Worm (Caenorhabditis elegans) whole organism, mixed stage, embryonic: ENCODE measurements around the gene C18F10.2.

Source experiments
- M03D4.4 ChIP-seq: sonication (generic microtip); optimal IDR thresholded peaks from 2 replicates; lab custom pipeline; 2017; ENCODE audit warnings: mild to moderate bottlenecking, missing genetic modification characterization, missing compliant biosample characterization
- bed-3 ChIP-seq: fragments of 200-800 bp; sonication (Bioruptor generic); optimal IDR thresholded peaks from 3 replicates; lab custom pipeline; 2018; ENCODE audit warnings: mild to moderate bottlenecking, missing genetic modification characterization, moderate library complexity, missing compliant biosample characterization
- blmp-1 ChIP-seq: fragments of 150-350 bp; optimal IDR thresholded peaks from 2 replicates; lab custom pipeline; 2014; ENCODE audit warnings: missing biosample characterization, missing genetic modification characterization
- ceh-39 ChIP-seq: fragments of 150-350 bp; optimal IDR thresholded peaks from 2 replicates; lab custom pipeline; 2014; ENCODE audit warnings: missing biosample characterization, missing genetic modification characterization
- ceh-43 ChIP-seq: fragments of 200-800 bp; sonication (Bioruptor generic); optimal IDR thresholded peaks from 2 replicates; lab custom pipeline; 2018; ENCODE audit warnings: mild to moderate bottlenecking, missing genetic modification characterization, moderate library complexity, missing compliant biosample characterization
- ceh-83 ChIP-seq: fragments of 200-800 bp; sonication (Bioruptor generic); optimal IDR thresholded peaks from 2 replicates; lab custom pipeline; 2018; ENCODE audit warnings: mild to moderate bottlenecking, missing genetic modification characterization, missing compliant biosample characterization
- ces-1 ChIP-seq: fragments of 150-350 bp; optimal IDR thresholded peaks from 2 replicates; lab custom pipeline; 2014; ENCODE audit warnings: missing biosample characterization, missing genetic modification reagents, missing genetic modification characterization
- cnd-1 ChIP-seq: fragments of 200-800 bp; sonication (Bioruptor generic); optimal IDR thresholded peaks from 2 replicates; lab custom pipeline; 2018; ENCODE audit warnings: mild to moderate bottlenecking, missing genetic modification characterization, missing compliant biosample characterization
- drap-1 ChIP-seq: fragments of 200-800 bp; sonication (Bioruptor generic); optimal IDR thresholded peaks from 3 replicates; lab custom pipeline; 2018; ENCODE audit warnings: mild to moderate bottlenecking, missing genetic modification characterization, missing compliant biosample characterization
- elt-1 ChIP-seq: sonication (generic microtip); optimal IDR thresholded peaks from 2 replicates; lab custom pipeline; 2017; ENCODE audit warnings: missing genetic modification characterization, mild to moderate bottlenecking, missing compliant biosample characterization, antibody characterized with exemption, moderate library complexity, borderline replicate concordance; ENCODE audit not compliant: insufficient read depth
- elt-3 ChIP-seq: fragments of 150-350 bp; optimal IDR thresholded peaks from 2 replicates; lab custom pipeline; 2014; ENCODE audit warnings: missing biosample characterization, missing genetic modification characterization
- flh-1 ChIP-seq: fragments of 200-800 bp; sonication (Bioruptor generic); optimal IDR thresholded peaks from 2 replicates; lab custom pipeline; 2018; ENCODE audit warnings: mild to moderate bottlenecking, missing genetic modification characterization, moderate library complexity, missing compliant biosample characterization
- ham-2 ChIP-seq: fragments of 200-800 bp; sonication (Bioruptor generic); optimal IDR thresholded peaks from 2 replicates; lab custom pipeline; 2018; ENCODE audit warnings: mild to moderate bottlenecking, missing genetic modification characterization, missing compliant biosample characterization
- hlh-1 ChIP-seq: fragments of 150-350 bp; optimal IDR thresholded peaks from 2 replicates; lab custom pipeline; 2014; ENCODE audit warnings: missing biosample characterization, missing genetic modification reagents, missing genetic modification characterization
- lin-13 ChIP-seq: fragments of 150-350 bp; optimal IDR thresholded peaks from 2 replicates; lab custom pipeline; 2014; ENCODE audit warnings: missing biosample characterization, missing genetic modification characterization
- lin-32 ChIP-seq: fragments of 200-800 bp; sonication (Bioruptor generic); optimal IDR thresholded peaks from 2 replicates; lab custom pipeline; 2018; ENCODE audit warnings: mild to moderate bottlenecking, missing genetic modification characterization, missing compliant biosample characterization
- lsy-2 ChIP-seq: fragments of 150-350 bp; optimal IDR thresholded peaks from 2 replicates; lab custom pipeline; 2014; ENCODE audit warnings: missing biosample characterization, missing genetic modification characterization
- mab-5 ChIP-seq: fragments of 150-350 bp; optimal IDR thresholded peaks from 2 replicates; lab custom pipeline; 2014; ENCODE audit warnings: missing biosample characterization, missing genetic modification characterization
- mep-1 ChIP-seq: fragments of 150-350 bp; optimal IDR thresholded peaks from 2 replicates; lab custom pipeline; 2017; ENCODE audit warnings: missing biosample characterization, missing genetic modification reagents, missing genetic modification characterization, inconsistent platforms
- mls-2 ChIP-seq: sonication (generic microtip); optimal IDR thresholded peaks from 2 replicates; lab custom pipeline; 2016; ENCODE audit warnings: mild to moderate bottlenecking, missing genetic modification characterization, moderate library complexity, missing compliant biosample characterization
- nhr-12 ChIP-seq: fragments of 150-350 bp; optimal IDR thresholded peaks from 2 replicates; lab custom pipeline; 2014; ENCODE audit warnings: missing biosample characterization, missing genetic modification characterization
- nhr-2 ChIP-seq: fragments of 150-350 bp; optimal IDR thresholded peaks from 2 replicates; lab custom pipeline; 2014; ENCODE audit warnings: missing biosample characterization, missing genetic modification characterization
- nhr-237 ChIP-seq: fragments of 150-350 bp; optimal IDR thresholded peaks from 2 replicates; lab custom pipeline; 2014; ENCODE audit warnings: missing biosample characterization, missing genetic modification characterization
- nhr-28 ChIP-seq: fragments of 150-350 bp; optimal IDR thresholded peaks from 2 replicates; lab custom pipeline; 2014; ENCODE audit warnings: missing biosample characterization, missing genetic modification characterization
- nhr-76 ChIP-seq: sonication (generic microtip); optimal IDR thresholded peaks from 2 replicates; lab custom pipeline; 2017; ENCODE audit warnings: missing biosample characterization, missing genetic modification characterization
- pha-4 ChIP-seq: fragments of 150-350 bp; optimal IDR thresholded peaks from 2 replicates; lab custom pipeline; 2018; ENCODE audit warnings: missing biosample characterization, missing genetic modification reagents, missing genetic modification characterization
- sem-2 ChIP-seq: fragments of 200-800 bp; sonication (Bioruptor generic); optimal IDR thresholded peaks from 2 replicates; lab custom pipeline; 2018; ENCODE audit warnings: mild to moderate bottlenecking, missing genetic modification characterization, missing compliant biosample characterization
- snpc-4 ChIP-seq: fragments of 150-350 bp; optimal IDR thresholded peaks from 2 replicates; lab custom pipeline; 2014; ENCODE audit warnings: missing biosample characterization, missing genetic modification characterization
- sptf-1 ChIP-seq: sonication (generic microtip); optimal IDR thresholded peaks from 2 replicates; lab custom pipeline; 2017; ENCODE audit warnings: mild to moderate bottlenecking, missing genetic modification characterization, moderate library complexity, missing compliant biosample characterization
- tbx-8 ChIP-seq: fragments of 200-800 bp; sonication (Bioruptor generic); optimal IDR thresholded peaks from 2 replicates; lab custom pipeline; 2018; ENCODE audit warnings: mild to moderate bottlenecking, missing genetic modification characterization, moderate library complexity, missing compliant biosample characterization
- unc-120 ChIP-seq: sonication (generic microtip); optimal IDR thresholded peaks from 2 replicates; lab custom pipeline; 2017; ENCODE audit warnings: missing genetic modification characterization, missing compliant biosample characterization; ENCODE audit not compliant: poor library complexity, severe bottlenecking
- unc-39 ChIP-seq: fragments of 150-350 bp; optimal IDR thresholded peaks from 2 replicates; lab custom pipeline; 2014; ENCODE audit warnings: missing biosample characterization, missing genetic modification characterization
- zip-8 ChIP-seq: fragments of 150-350 bp; optimal IDR thresholded peaks from 2 replicates; lab custom pipeline; 2014; ENCODE audit warnings: missing biosample characterization, missing genetic modification characterization
- ztf-11 ChIP-seq: fragments of 150-350 bp; optimal IDR thresholded peaks from 2 replicates; lab custom pipeline; 2014; ENCODE audit warnings: missing biosample characterization, missing genetic modification characterization

Gene C18F10.2

ce11 chrIII:6261985-6262384, 11.0 kb upstream of the C18F10.2 start, which contains the start of gene srg-4:
TSS of gene srg-4 (minus strand) at chrIII:6262085.
- no peak for TF ChIP-seq pha-4 (tag; lab: Kevin White, UChicago)
- TF ChIP-seq blmp-1: no peak
- TF ChIP-seq nhr-237 (tag; lab: Kevin White, UChicago): no peak
- no peak for TF ChIP-seq M03D4.4
- TF ChIP-seq cnd-1 (tag; lab: Kevin White, UChicago): no peak
- no peak for TF ChIP-seq unc-120 (tag; lab: Kevin White, UChicago)
- no peak for TF ChIP-seq flh-1
- no peak for TF ChIP-seq elt-3 (tag; lab: Kevin White, UChicago)
- TF ChIP-seq nhr-28 (tag; lab: Kevin White, UChicago): no peak
- no peak for TF ChIP-seq mls-2 (tag; lab: Kevin White, UChicago)
- no peak for TF ChIP-seq nhr-2 (tag; lab: Kevin White, UChicago)
- TF ChIP-seq ztf-11 (tag; lab: Kevin White, UChicago): no peak
- TF ChIP-seq ces-1: no peak
- TF ChIP-seq hlh-1 (tag; lab: Kevin White, UChicago): no peak

ce11 chrIII:6264447-6264846, 8.5 kb upstream of the C18F10.2 start, which contains the start of gene srg-5:
TSS of gene srg-5 (minus strand) at chrIII:6264547.
- TF ChIP-seq ztf-11 (tag; lab: Kevin White, UChicago): no peak
- TF ChIP-seq ceh-83 (GFP tag; lab: Kevin White, UChicago): no peak
- no peak for TF ChIP-seq nhr-28 (tag; lab: Kevin White, UChicago)
- no peak for TF ChIP-seq tbx-8 (GFP tag; lab: Kevin White, UChicago)
- no peak for TF ChIP-seq ham-2 (GFP tag; lab: Kevin White, UChicago)
- no peak for TF ChIP-seq nhr-12 (tag; lab: Kevin White, UChicago)
- TF ChIP-seq ces-1: no peak
- TF ChIP-seq blmp-1: no peak
- no peak for TF ChIP-seq unc-120 (tag; lab: Kevin White, UChicago)

- TF ChIP-seq cnd-1 (tag; lab: Kevin White, UChicago): no peak
- TF ChIP-seq sptf-1 (tag; lab: Kevin White, UChicago): no peak
- no peak for TF ChIP-seq hlh-1 (tag; lab: Kevin White, UChicago)
- no peak for TF ChIP-seq ceh-43 (GFP tag; lab: Kevin White, UChicago)
- TF ChIP-seq unc-39: no peak
- no peak for TF ChIP-seq nhr-28 (tag; lab: Kevin White, UChicago)
- TF ChIP-seq ceh-83 (GFP tag; lab: Kevin White, UChicago): no peak
- TF ChIP-seq zip-8 (tag; lab: Kevin White, UChicago): no peak
- TF ChIP-seq ztf-11 (tag; lab: Kevin White, UChicago): no peak
- TF ChIP-seq tbx-8 (GFP tag; lab: Kevin White, UChicago): no peak
These were observed 7.1 kb upstream of the C18F10.2 start, which contains the start of gene srg-6 for ce11 chrIII:6265911-6266310. TSS of gene srg-6 (minus strand) at chrIII:6266011.

- TF ChIP-seq elt-3 (tag; lab: Kevin White, UChicago) (no peak), unc-39 (no peak), blmp-1 (no peak), ceh-43 (GFP tag; lab: Kevin White, UChicago) (no peak), tbx-8 (GFP tag; lab: Kevin White, UChicago) (no peak)
These were observed 4.9 kb upstream of the C18F10.2 start, which contains the start of gene srg-7 for ce11 chrIII:6268061-6268460. TSS of gene srg-7 (minus strand) at chrIII:6268161.

ce11 chrIII:6270277-6270676, 2.7 kb upstream of the C18F10.2 start, which contains the start of gene srg-3:
TSS of gene srg-3 (minus strand) at chrIII:6270377.
- TF ChIP-seq cnd-1 (tag; lab: Kevin White, UChicago) (no peak), unc-39 (no peak), mab-5 (tag; lab: Kevin White, UChicago) (no peak), lin-13 (no peak), mls-2 (tag; lab: Kevin White, UChicago) (no peak), ztf-11 (tag; lab: Kevin White, UChicago) (no peak), mep-1 (no peak), nhr-12 (tag; lab: Kevin White, UChicago) (no peak), unc-120 (tag; lab: Kevin White, UChicago) (no peak), ceh-43 (GFP tag; lab: Kevin White, UChicago) (no peak)

- TF ChIP-seq pha-4 (tag; lab: Kevin White, UChicago) (peak; percentile 48), elt-1 (tag; lab: Kevin White, UChicago) (no peak), lsy-2 (tag; lab: Kevin White, UChicago) (no peak), ztf-11 (tag; lab: Kevin White, UChicago) (no peak), ces-1 (peak; percentile 51), ceh-83 (GFP tag; lab: Kevin White, UChicago) (no peak), cnd-1 (tag; lab: Kevin White, UChicago) (no peak), nhr-237 (tag; lab: Kevin White, UChicago) (no peak), ham-2 (GFP tag; lab: Kevin White, UChicago) (no peak), bed-3 (no peak), sem-2 (no peak), nhr-12 (tag; lab: Kevin White, UChicago) (no peak), ceh-39 (tag; lab: Kevin White, UChicago) (no peak), tbx-8 (GFP tag; lab: Kevin White, UChicago) (no peak), drap-1 (GFP tag; lab: Kevin White, UChicago) (no peak), mab-5 (tag; lab: Kevin White, UChicago) (no peak), mls-2 (tag; lab: Kevin White, UChicago) (no peak), lin-32 (no peak), unc-120 (tag; lab: Kevin White, UChicago) (no peak), unc-39 (no peak), nhr-76 (tag; lab: Kevin White, UChicago) (no peak), snpc-4 (tag; lab: Kevin White, UChicago) (no peak), lin-13 (peak; percentile 21), flh-1 (no peak), mep-1 (peak; percentile 45), sptf-1 (tag; lab: Kevin White, UChicago) (no peak)
These were observed 5.4 kb downstream of the C18F10.2 start, which contains the start of gene C18F10.7 for ce11 chrIII:6278301-6278827. TSS of gene C18F10.7 (minus strand) at chrIII:6278351.
